Worm (Caenorhabditis elegans) whole organism, late embryonic: ENCODE measurements around the gene C07A9.9.

Experiments
- C38D4.7 ChIP-seq: fragments of 200-800 bp; sonication (Bioruptor generic); optimal IDR thresholded peaks from 2 replicates; lab custom pipeline; 2018; ENCODE audit warnings: mild to moderate bottlenecking, missing genetic modification characterization, moderate library complexity, missing compliant biosample characterization
- F13H6.1 ChIP-seq: sonication (generic microtip); optimal IDR thresholded peaks from 2 replicates; lab custom pipeline; 2016; ENCODE audit warnings: missing genetic modification characterization, missing compliant biosample characterization
- K02D7.2 ChIP-seq: sonication (generic microtip); optimal IDR thresholded peaks from 2 replicates; lab custom pipeline; 2017; ENCODE audit warnings: mild to moderate bottlenecking, missing genetic modification characterization, missing compliant biosample characterization
- Y22D7AL.16 ChIP-seq: sonication (generic microtip); optimal IDR thresholded peaks from 2 replicates; lab custom pipeline; 2016; ENCODE audit warnings: missing genetic modification characterization, missing compliant biosample characterization
- ahr-1 ChIP-seq: sonication (generic microtip); optimal IDR thresholded peaks from 2 replicates; lab custom pipeline; 2016; ENCODE audit warnings: missing genetic modification characterization, missing compliant biosample characterization
- ama-1 ChIP-seq: fragments of 150-350 bp; optimal IDR thresholded peaks from 2 replicates; lab custom pipeline; 2014
- ceh-18 ChIP-seq: sonication (generic microtip); optimal IDR thresholded peaks from 2 replicates; lab custom pipeline; 2016; ENCODE audit warnings: missing genetic modification characterization, missing compliant biosample characterization
- ceh-19 ChIP-seq: fragments of 200-800 bp; sonication (Bioruptor generic); optimal IDR thresholded peaks from 2 replicates; lab custom pipeline; 2018; ENCODE audit warnings: mild to moderate bottlenecking, missing genetic modification characterization, missing compliant biosample characterization
- ceh-2 ChIP-seq: sonication (generic microtip); optimal IDR thresholded peaks from 2 replicates; lab custom pipeline; 2016; ENCODE audit warnings: missing genotype, missing genetic modification characterization, missing compliant biosample characterization
- ceh-22 ChIP-seq: sonication (generic microtip); optimal IDR thresholded peaks from 2 replicates; lab custom pipeline; 2017; ENCODE audit warnings: missing biosample characterization, missing genetic modification characterization
- ceh-30 ChIP-seq: fragments of 150-350 bp; optimal IDR thresholded peaks from 2 replicates; lab custom pipeline; 2014; ENCODE audit warnings: missing biosample characterization, missing genetic modification characterization
- ceh-34 ChIP-seq: sonication (generic microtip); optimal IDR thresholded peaks from 2 replicates; lab custom pipeline; 2016; ENCODE audit warnings: mild to moderate bottlenecking, missing genetic modification characterization, missing compliant biosample characterization
- ceh-6 ChIP-seq: fragments of 200-800 bp; sonication (Bioruptor generic); optimal IDR thresholded peaks from 2 replicates; lab custom pipeline; 2018; ENCODE audit warnings: mild to moderate bottlenecking, missing genetic modification characterization, missing compliant biosample characterization
- che-1 ChIP-seq: sonication (generic microtip); optimal IDR thresholded peaks from 2 replicates; lab custom pipeline; 2016; ENCODE audit warnings: mild to moderate bottlenecking, missing genetic modification characterization, missing compliant biosample characterization
- dmd-4 ChIP-seq: sonication (generic microtip); optimal IDR thresholded peaks from 2 replicates; lab custom pipeline; 2016; ENCODE audit warnings: borderline replicate concordance, missing genetic modification characterization, missing compliant biosample characterization
- dve-1 ChIP-seq: sonication (generic microtip); optimal IDR thresholded peaks from 2 replicates; lab custom pipeline; 2017; ENCODE audit warnings: antibody characterized with exemption, mild to moderate bottlenecking, missing genetic modification characterization, missing compliant biosample characterization
- elt-2 ChIP-seq: sonication (generic microtip); optimal IDR thresholded peaks from 2 replicates; lab custom pipeline; 2016; ENCODE audit warnings: missing genetic modification reagents, missing genetic modification characterization, missing compliant biosample characterization
- ets-4 ChIP-seq: sonication (generic microtip); optimal IDR thresholded peaks from 2 replicates; lab custom pipeline; 2016; ENCODE audit warnings: missing genetic modification characterization, missing compliant biosample characterization
- fkh-6 ChIP-seq: sonication (generic microtip); optimal IDR thresholded peaks from 2 replicates; lab custom pipeline; 2016; ENCODE audit warnings: missing genetic modification characterization, missing compliant biosample characterization
- gmeb-2 ChIP-seq: sonication (generic microtip); optimal IDR thresholded peaks from 2 replicates; lab custom pipeline; 2016; ENCODE audit warnings: missing genetic modification characterization, inconsistent platforms, missing compliant biosample characterization
- hlh-13 ChIP-seq: fragments of 200-800 bp; sonication (Bioruptor generic); optimal IDR thresholded peaks from 2 replicates; lab custom pipeline; 2018; ENCODE audit warnings: mild to moderate bottlenecking, missing genetic modification characterization, missing compliant biosample characterization
- hlh-6 ChIP-seq: sonication (generic microtip); optimal IDR thresholded peaks from 2 replicates; lab custom pipeline; 2016; ENCODE audit warnings: missing genotype, missing genetic modification characterization, missing compliant biosample characterization
- hlh-8 ChIP-seq: sonication (generic microtip); optimal IDR thresholded peaks from 2 replicates; lab custom pipeline; 2016; ENCODE audit warnings: missing genotype, missing genetic modification characterization, missing compliant biosample characterization
- lim-6 ChIP-seq: sonication (generic microtip); optimal IDR thresholded peaks from 2 replicates; lab custom pipeline; 2016; ENCODE audit warnings: missing genetic modification characterization, missing compliant biosample characterization
- lin-11 ChIP-seq: fragments of 200-800 bp; sonication (Bioruptor generic); optimal IDR thresholded peaks from 2 replicates; lab custom pipeline; 2018; ENCODE audit warnings: mild to moderate bottlenecking, missing genetic modification characterization, missing compliant biosample characterization
- madf-2 ChIP-seq: sonication (generic microtip); optimal IDR thresholded peaks from 2 replicates; lab custom pipeline; 2017; ENCODE audit warnings: missing genetic modification characterization, missing compliant biosample characterization
- nhr-11 ChIP-seq: fragments of 150-350 bp; optimal IDR thresholded peaks from 2 replicates; lab custom pipeline; 2014; ENCODE audit warnings: missing biosample characterization, missing genetic modification characterization
- nhr-232 ChIP-seq: sonication (generic microtip); optimal IDR thresholded peaks from 2 replicates; lab custom pipeline; 2016; ENCODE audit warnings: missing genetic modification characterization, missing compliant biosample characterization
- npax-4 ChIP-seq: sonication (generic microtip); optimal IDR thresholded peaks from 2 replicates; lab custom pipeline; 2016; ENCODE audit warnings: missing genetic modification characterization, missing compliant biosample characterization
- pag-3 ChIP-seq: sonication (generic microtip); optimal IDR thresholded peaks from 2 replicates; lab custom pipeline; 2016; ENCODE audit warnings: missing compliant biosample characterization, missing genetic modification characterization, borderline replicate concordance
- pha-2 ChIP-seq: sonication (generic microtip); optimal IDR thresholded peaks from 2 replicates; lab custom pipeline; 2017; ENCODE audit warnings: mild to moderate bottlenecking, missing genetic modification characterization, missing compliant biosample characterization
- pha-4 ChIP-seq: fragments of 150-350 bp; optimal IDR thresholded peaks from 2 replicates; lab custom pipeline; 2018; ENCODE audit warnings: missing biosample characterization, missing genetic modification reagents, missing genetic modification characterization
- ref-2 ChIP-seq: sonication (generic microtip); optimal IDR thresholded peaks from 2 replicates; lab custom pipeline; 2016; ENCODE audit warnings: missing genetic modification characterization, missing compliant biosample characterization
- rnt-1 ChIP-seq: sonication (generic microtip); optimal IDR thresholded peaks from 2 replicates; lab custom pipeline; 2016; ENCODE audit warnings: missing genetic modification characterization, missing compliant biosample characterization
- sdc-2 ChIP-seq: sonication (generic microtip); optimal IDR thresholded peaks from 2 replicates; lab custom pipeline; 2016; ENCODE audit warnings: missing genotype, missing genetic modification characterization, missing compliant biosample characterization
- sox-2 ChIP-seq: fragments of 200-800 bp; sonication (Bioruptor generic); IDR thresholded peaks from 2 replicates; pipeline ENCODE4 v1.3.6; 2022; ENCODE audit warnings: missing genetic modification reagents, missing genetic modification characterization, missing compliant biosample characterization
- tbx-7 ChIP-seq: sonication (generic microtip); optimal IDR thresholded peaks from 2 replicates; lab custom pipeline; 2016; ENCODE audit warnings: missing genotype, missing genetic modification characterization, missing compliant biosample characterization
- ttx-3 ChIP-seq: sonication (generic microtip); optimal IDR thresholded peaks from 2 replicates; lab custom pipeline; 2016; ENCODE audit warnings: missing genetic modification reagents, missing genetic modification characterization, missing compliant biosample characterization
- unc-3 ChIP-seq, 2 experiments: fragments of 200-800 bp in 1 of 2; sonication (Bioruptor generic) in 1 of 2; sonication (generic microtip) in 1 of 2; conservative IDR thresholded peaks in 1 of 2; optimal IDR thresholded peaks in 1 of 2; 2 replicates each; pipeline versions ENCODE4 v1.3.6 to Lab custom; 2016 to 2022; ENCODE audit warnings: missing compliant biosample characterization in 2 of 2, missing genetic modification characterization in 2 of 2, missing genetic modification reagents in 1 of 2
- unc-55 ChIP-seq: sonication (generic microtip); optimal IDR thresholded peaks from 2 replicates; lab custom pipeline; 2017; ENCODE audit warnings: missing biosample characterization, missing genetic modification reagents, missing genetic modification characterization
- zip-5 ChIP-seq: sonication (generic microtip); optimal IDR thresholded peaks from 2 replicates; lab custom pipeline; 2016; ENCODE audit warnings: missing genetic modification characterization, missing compliant biosample characterization
- ztf-16 ChIP-seq: sonication (generic microtip); optimal IDR thresholded peaks from 2 replicates; lab custom pipeline; 2017; ENCODE audit warnings: missing genetic modification characterization, missing compliant biosample characterization

C07A9.9 gene

ce11 chrIII:9663943-9664342 is 3.5 kb downstream of the C07A9.9 start:
- TF ChIP-seq unc-55 (no peak), ref-2 (tag; lab: Kevin White, UChicago) (no peak), ceh-22 (tag; lab: Kevin White, UChicago) (no peak), pha-2 (tag; lab: Kevin White, UChicago) (no peak), fkh-6 (tag; lab: Kevin White, UChicago) (no peak), madf-2 (tag; lab: Kevin White, UChicago) (no peak), ceh-34 (tag; lab: Kevin White, UChicago) (no peak), lin-11 (tag; lab: Kevin White, UChicago) (no peak), ttx-3 (tag; lab: Kevin White, UChicago) (no peak)

ce11 chrIII:9662266-9662959 is 5.0 kb downstream of the C07A9.9 start:
- TF ChIP-seq pag-3 (tag; lab: Kevin White, UChicago): no peak
- TF ChIP-seq ceh-18 (tag; lab: Kevin White, UChicago): peak; percentile 49
- TF ChIP-seq ets-4: no peak
- TF ChIP-seq sox-2 (GFP tag; lab: Robert Waterston, UW): no peak
- TF ChIP-seq pha-2 (tag; lab: Kevin White, UChicago): no peak
- TF ChIP-seq, all 69 proteins: peak for 1

ce11 chrIII:9661119-9661518 is 6.3 kb downstream of the C07A9.9 start:
- TF ChIP-seq hlh-8 (tag; lab: Kevin White, UChicago): peak; percentile 40
- TF ChIP-seq zip-5 (tag; lab: Kevin White, UChicago): no peak

- no peak for TF ChIP-seq dmd-4
- TF ChIP-seq unc-3 (GFP tag; conservative IDR thresholded peaks at IDR 0.05; lab: Robert Waterston, UW): no peak
- TF ChIP-seq unc-3 (tag; optimal IDR thresholded peaks at IDR 0.05; lab: Kevin White, UChicago): no peak
Observed at ce11 chrIII:9658569-9658968, 8.9 kb downstream of the C07A9.9 start.

ce11 chrIII:9655802-9656201 is 11.6 kb downstream of the C07A9.9 start, which contains the start of gene C15H7.4:
C15H7.4 (minus strand) TSS chrIII:9655902.
- no peak for TF ChIP-seq ceh-19 (GFP tag; lab: Kevin White, UChicago)
- TF ChIP-seq elt-2 (tag; lab: Kevin White, UChicago): no peak
- no peak for TF ChIP-seq lim-6 (tag; lab: Kevin White, UChicago)
- no peak for TF ChIP-seq zip-5 (tag; lab: Kevin White, UChicago)
- no peak for TF ChIP-seq nhr-232
- no peak for TF ChIP-seq hlh-13 (GFP tag; lab: Kevin White, UChicago)
- no peak for TF ChIP-seq nhr-11 (tag; lab: Kevin White, UChicago)
- no peak for TF ChIP-seq ceh-6 (GFP tag; lab: Kevin White, UChicago)
- no peak for TF ChIP-seq unc-3 (GFP tag; conservative IDR thresholded peaks at IDR 0.05; lab: Robert Waterston, UW)
- TF ChIP-seq unc-3 (tag; optimal IDR thresholded peaks at IDR 0.05; lab: Kevin White, UChicago): no peak
- no peak for TF ChIP-seq ahr-1 (tag; lab: Kevin White, UChicago)
- TF ChIP-seq ceh-2 (tag; lab: Kevin White, UChicago): no peak
- TF ChIP-seq ztf-16 (tag; lab: Kevin White, UChicago): no peak
- TF ChIP-seq ceh-30 (tag; lab: Kevin White, UChicago): no peak
- no peak for TF ChIP-seq gmeb-2 (tag; lab: Kevin White, UChicago)
- no peak for TF ChIP-seq pha-4 (tag; lab: Kevin White, UChicago)
- no peak for TF ChIP-seq hlh-6 (tag; lab: Kevin White, UChicago)

ce11 chrIII:9651871-9652270 is 15.6 kb downstream of the C07A9.9 start, which contains the start of gene C15H7.3:
C15H7.3 (minus strand) TSS chrIII:9651971.
- no peak for TF ChIP-seq dve-1 (tag; lab: Kevin White, UChicago)
- TF ChIP-seq pha-4 (tag; lab: Kevin White, UChicago): no peak
- TF ChIP-seq unc-55: no peak
- TF ChIP-seq sdc-2 (tag; lab: Kevin White, UChicago): no peak
- TF ChIP-seq elt-2 (tag; lab: Kevin White, UChicago): no peak
- no peak for TF ChIP-seq nhr-232
- no peak for TF ChIP-seq lim-6 (tag; lab: Kevin White, UChicago)
- no peak for TF ChIP-seq ama-1 (lab: Kevin White, UChicago)
- TF ChIP-seq unc-3 (GFP tag; conservative IDR thresholded peaks at IDR 0.05; lab: Robert Waterston, UW): no peak
- TF ChIP-seq unc-3 (tag; optimal IDR thresholded peaks at IDR 0.05; lab: Kevin White, UChicago): no peak
- no peak for TF ChIP-seq npax-4
- TF ChIP-seq K02D7.2: no peak
- no peak for TF ChIP-seq F13H6.1 (tag; lab: Kevin White, UChicago)
- TF ChIP-seq tbx-7 (tag; lab: Kevin White, UChicago): no peak
- no peak for TF ChIP-seq rnt-1 (tag; lab: Kevin White, UChicago)
- no peak for TF ChIP-seq C38D4.7 (GFP tag; lab: Kevin White, UChicago)
- no peak for TF ChIP-seq zip-5 (tag; lab: Kevin White, UChicago)
- TF ChIP-seq che-1 (tag; lab: Kevin White, UChicago): no peak
- no peak for TF ChIP-seq Y22D7AL.16 (tag; lab: Kevin White, UChicago)
